Fruit fly (Drosophila melanogaster) whole organism, embryonic: ENCODE measurements around the gene CG15155.

Experiments used
- CG6272 ChIP-seq: fragments of 200-800 bp; sonication (Bioruptor generic); IDR thresholded peaks from 2 replicates; pipeline ENCODE4 v1.3.6; 2022; ENCODE audit warnings: missing biosample characterization, missing genetic modification characterization
- CG6813 ChIP-seq: fragments of 200-800 bp; sonication (Bioruptor generic); optimal IDR thresholded peaks from 2 replicates; lab custom pipeline; 2017; ENCODE audit warnings: missing biosample characterization, missing genetic modification characterization, mild to moderate bottlenecking, moderate library complexity, missing genetic modification reagents
- CG7271 ChIP-seq: fragments of 200-800 bp; sonication (Bioruptor generic); optimal IDR thresholded peaks from 2 replicates; lab custom pipeline; 2018; ENCODE audit warnings: missing biosample characterization, mild to moderate bottlenecking, missing genetic modification characterization, moderate library complexity
- MESR4 ChIP-seq: fragments of 200-800 bp; sonication (Bioruptor generic); optimal IDR thresholded peaks from 2 replicates; lab custom pipeline; 2018; ENCODE audit warnings: missing biosample characterization, mild to moderate bottlenecking, missing genetic modification characterization, moderate library complexity
- Med ChIP-seq: fragments of 200-800 bp; sonication (Bioruptor generic); peaks from one replicate; lab custom pipeline; 2016; ENCODE audit warnings: missing biosample characterization, missing genetic modification characterization, mild to moderate bottlenecking, inconsistent platforms, moderate library complexity
- Oaz ChIP-seq: fragments of 200-800 bp; sonication (Bioruptor generic); IDR thresholded peaks from 2 replicates; pipeline ENCODE4 v1.3.6; 2022; ENCODE audit warnings: missing biosample characterization, missing genetic modification characterization
- Sry-δ ChIP-seq: fragments of 200-800 bp; sonication (Bioruptor generic); optimal IDR thresholded peaks from 2 replicates; lab custom pipeline; 2016; ENCODE audit warnings: missing biosample characterization, missing genetic modification characterization
- crol ChIP-seq: fragments of 200-800 bp; sonication (Bioruptor generic); IDR thresholded peaks from 2 replicates; pipeline ENCODE4 v1.3.6; 2022; ENCODE audit warnings: missing biosample characterization, missing genetic modification characterization
- pzg ChIP-seq: fragments of 200-800 bp; sonication (Bioruptor generic); optimal IDR thresholded peaks from 3 replicates; lab custom pipeline; 2018; ENCODE audit warnings: missing biosample characterization, mild to moderate bottlenecking, missing genetic modification characterization, moderate library complexity

DNA sequence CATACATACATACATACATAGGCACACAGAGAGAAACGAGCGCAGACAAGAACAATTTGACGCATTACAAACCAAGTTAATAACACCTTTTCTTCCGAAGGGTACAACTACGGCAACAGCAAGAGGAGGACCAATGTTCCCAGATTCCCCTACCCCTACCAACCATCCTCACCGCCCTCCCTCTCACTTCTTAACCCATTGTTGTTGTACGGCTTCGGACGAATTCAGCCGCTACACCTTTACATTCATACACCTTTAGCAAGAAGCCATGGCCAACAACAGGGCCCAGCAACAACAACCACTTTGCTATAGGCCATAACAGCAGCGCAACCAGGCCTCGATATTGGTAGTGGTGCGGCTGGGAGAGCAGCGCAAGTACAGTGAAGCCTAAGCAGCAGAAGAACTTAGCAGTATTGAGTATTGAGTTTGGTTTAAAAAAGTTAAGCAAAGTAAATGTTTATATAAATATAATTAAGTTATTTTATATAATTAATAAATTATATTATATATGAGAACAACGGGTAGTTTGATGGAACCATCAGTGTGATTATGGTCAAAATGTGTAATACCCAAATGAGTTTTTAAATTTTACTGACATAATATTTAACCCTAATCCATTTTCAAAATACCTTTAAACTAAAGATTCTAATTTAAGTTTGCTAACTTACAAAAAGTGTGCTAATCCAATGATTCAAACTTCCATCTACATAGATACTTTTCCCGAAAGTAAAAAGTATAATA, 4.1 kb upstream of the CG15155 start:
- TF ChIP-seq CG6813 (GFP tag; lab: Kevin White, UChicago) (no peak), crol (peak; percentile 89), Oaz (no peak), Med (GFP tag; lab: Kevin White, UChicago) (peak; percentile 86), MESR4 (GFP tag; lab: Kevin White, UChicago) (no peak), pzg (GFP tag; lab: Kevin White, UChicago) (no peak), CG6272 (no peak), CG7271 (tag; lab: Kevin White, UChicago) (no peak), Sry-δ (GFP tag; lab: Kevin White, UChicago) (no peak)
